Fruit fly (Drosophila melanogaster) whole organism, embryonic: Measurements from ENCODE around the gene CG33181.
A peak's percentile ranks its signal among the peaks of the same experiment; 100 is the strongest.

Source experiments
- Antp ChIP-seq: fragments of 200-800 bp; sonication (Bioruptor generic); optimal IDR thresholded peaks from 3 replicates; lab custom pipeline; 2016; ENCODE audit warnings: missing biosample characterization, missing genetic modification characterization
- BEAF-32 ChIP-seq: fragments of 200-800 bp; sonication (Bioruptor generic); optimal IDR thresholded peaks from 3 replicates; lab custom pipeline; 2017; ENCODE audit warnings: missing biosample characterization, missing genetic modification characterization, mild to moderate bottlenecking, moderate library complexity, missing genetic modification reagents
- CG10321 ChIP-seq: fragments of 200-800 bp; sonication (Bioruptor generic); IDR thresholded peaks from 2 replicates; pipeline ENCODE4 v1.3.6; 2022; ENCODE audit warnings: missing biosample characterization, missing genetic modification characterization
- CG11398 ChIP-seq: fragments of 200-800 bp; sonication (Bioruptor generic); optimal IDR thresholded peaks from 2 replicates; lab custom pipeline; 2016; ENCODE audit warnings: missing biosample characterization, missing genetic modification characterization
- CG11560 ChIP-seq: fragments of 200-800 bp; sonication (Bioruptor generic); IDR thresholded peaks from 3 replicates; pipeline ENCODE4 v1.3.6; 2022; ENCODE audit warnings: missing biosample characterization, missing genetic modification characterization
- CG12236 ChIP-seq: fragments of 200-800 bp; sonication (Bioruptor generic); optimal IDR thresholded peaks from 2 replicates; lab custom pipeline; 2016; ENCODE audit warnings: missing biosample characterization, missing genetic modification characterization
- CG12769 ChIP-seq: fragments of 200-800 bp; sonication (Bioruptor generic); optimal IDR thresholded peaks from 2 replicates; lab custom pipeline; 2019; ENCODE audit warnings: missing biosample characterization, mild to moderate bottlenecking, missing genetic modification characterization, moderate library complexity
- CG13123 ChIP-seq: fragments of 200-800 bp; sonication (Bioruptor generic); optimal IDR thresholded peaks from 2 replicates; lab custom pipeline; 2016; ENCODE audit warnings: missing biosample characterization, missing genetic modification characterization
- CG13287 ChIP-seq: fragments of 200-800 bp; sonication (Bioruptor generic); IDR thresholded peaks from 2 replicates; pipeline ENCODE4 v1.3.6; 2022; ENCODE audit warnings: missing biosample characterization, missing genetic modification characterization; ENCODE audit not compliant: partially characterized antibody
- CG15479 ChIP-seq: fragments of 200-800 bp; sonication (Bioruptor generic); optimal IDR thresholded peaks from 3 replicates; lab custom pipeline; 2019; ENCODE audit warnings: missing biosample characterization, mild to moderate bottlenecking, missing genetic modification characterization, moderate library complexity
- CG1603 ChIP-seq: fragments of 200-800 bp; sonication (Bioruptor generic); optimal IDR thresholded peaks from 2 replicates; lab custom pipeline; 2019; ENCODE audit warnings: missing biosample characterization, mild to moderate bottlenecking, missing genetic modification characterization, moderate library complexity
- CG18619 ChIP-seq: fragments of 200-800 bp; sonication (Bioruptor generic); optimal IDR thresholded peaks from 3 replicates; lab custom pipeline; 2017; ENCODE audit warnings: missing biosample characterization, mild to moderate bottlenecking, missing genetic modification characterization
- CG3065 ChIP-seq: fragments of 200-800 bp; sonication (Bioruptor generic); optimal IDR thresholded peaks from 2 replicates; lab custom pipeline; 2016; ENCODE audit warnings: missing biosample characterization, missing genetic modification characterization
- CG34224 ChIP-seq: fragments of 200-800 bp; sonication (Bioruptor generic); IDR thresholded peaks from 3 replicates; pipeline ENCODE4 v1.3.6; 2022; ENCODE audit warnings: missing biosample characterization, missing genetic modification characterization; ENCODE audit not compliant: partially characterized antibody
- CG34376 ChIP-seq: fragments of 200-800 bp; sonication (Bioruptor generic); optimal IDR thresholded peaks from 2 replicates; lab custom pipeline; 2018; ENCODE audit warnings: missing biosample characterization, mild to moderate bottlenecking, missing genetic modification characterization
- CG3838 ChIP-seq: fragments of 200-800 bp; sonication (Bioruptor generic); optimal IDR thresholded peaks from 3 replicates; lab custom pipeline; 2016; ENCODE audit warnings: missing biosample characterization, missing genetic modification characterization
- CG4360 ChIP-seq: fragments of 200-800 bp; sonication (Bioruptor generic); IDR thresholded peaks from 2 replicates; pipeline ENCODE4 v1.3.6; 2022; ENCODE audit warnings: missing biosample characterization, missing genetic modification characterization
- CG4707 ChIP-seq: fragments of 200-800 bp; sonication (Bioruptor generic); optimal IDR thresholded peaks from 2 replicates; lab custom pipeline; 2018; ENCODE audit warnings: missing biosample characterization, mild to moderate bottlenecking, missing genetic modification characterization, moderate library complexity
- CG5180 ChIP-seq: fragments of 200-800 bp; sonication (Bioruptor generic); optimal IDR thresholded peaks from 3 replicates; lab custom pipeline; 2017; ENCODE audit warnings: missing biosample characterization, missing genetic modification characterization, mild to moderate bottlenecking, moderate library complexity, missing genetic modification reagents
- CG6272 ChIP-seq: fragments of 200-800 bp; sonication (Bioruptor generic); IDR thresholded peaks from 2 replicates; pipeline ENCODE4 v1.3.6; 2022; ENCODE audit warnings: missing biosample characterization, missing genetic modification characterization
- CG8388 ChIP-seq: fragments of 200-800 bp; sonication (Bioruptor generic); optimal IDR thresholded peaks from 2 replicates; lab custom pipeline; 2019; ENCODE audit warnings: missing biosample characterization, mild to moderate bottlenecking, missing genetic modification characterization, moderate library complexity
- Deaf1 ChIP-seq: fragments of 200-800 bp; optimal IDR thresholded peaks from 3 replicates; lab custom pipeline; 2019; ENCODE audit warnings: missing biosample characterization, mild to moderate bottlenecking, missing genetic modification characterization, moderate library complexity
- Dll ChIP-seq: fragments of 200-800 bp; sonication (Bioruptor generic); IDR thresholded peaks from 4 replicates; pipeline ENCODE4 v1.3.6; 2022; ENCODE audit warnings: missing biosample characterization, missing genetic modification characterization; ENCODE audit not compliant: partially characterized antibody
- Dp ChIP-seq: fragments of 200-800 bp; sonication (Bioruptor generic); optimal IDR thresholded peaks from 2 replicates; lab custom pipeline; 2018; ENCODE audit warnings: missing biosample characterization, mild to moderate bottlenecking, missing genetic modification characterization, moderate library complexity
- Dref ChIP-seq: fragments of 200-800 bp; sonication (Bioruptor generic); IDR thresholded peaks from 2 replicates; pipeline ENCODE4 v1.3.6; 2022; ENCODE audit warnings: missing biosample characterization, missing genetic modification characterization
- E2f2 ChIP-seq: fragments of 200-800 bp; sonication (Bioruptor generic); IDR thresholded peaks from 2 replicates; pipeline ENCODE4 v1.3.6; 2022; ENCODE audit warnings: missing biosample characterization, missing genetic modification characterization
- Hmx ChIP-seq: fragments of 200-800 bp; sonication (Bioruptor generic); optimal IDR thresholded peaks from 2 replicates; lab custom pipeline; 2016; ENCODE audit warnings: missing biosample characterization, missing genetic modification characterization
- Nf-YA ChIP-seq: fragments of 200-800 bp; sonication (Bioruptor generic); IDR thresholded peaks from 2 replicates; pipeline ENCODE4 v1.3.6; 2022; ENCODE audit warnings: missing biosample characterization, missing genetic modification characterization
- Nf-YB ChIP-seq: fragments of 200-800 bp; sonication (Bioruptor generic); optimal IDR thresholded peaks from 3 replicates; lab custom pipeline; 2019; ENCODE audit warnings: missing biosample characterization, mild to moderate bottlenecking, missing genetic modification characterization, moderate library complexity
- Nf-YC ChIP-seq: fragments of 200-800 bp; optimal IDR thresholded peaks from 3 replicates; lab custom pipeline; 2019; ENCODE audit warnings: missing biosample characterization, mild to moderate bottlenecking, missing genetic modification characterization, moderate library complexity
- Usf ChIP-seq: fragments of 200-800 bp; sonication (Bioruptor generic); optimal IDR thresholded peaks from 2 replicates; lab custom pipeline; 2017; ENCODE audit warnings: missing genotype, missing biosample characterization, missing genetic modification characterization
- Xrp1 ChIP-seq: fragments of 200-800 bp; sonication (Bioruptor generic); IDR thresholded peaks from 2 replicates; pipeline ENCODE4 v1.3.6; 2022; ENCODE audit warnings: missing biosample characterization, missing genetic modification characterization
- ab ChIP-seq: fragments of 200-800 bp; sonication (Bioruptor generic); optimal IDR thresholded peaks from 2 replicates; lab custom pipeline; 2016; ENCODE audit warnings: missing biosample characterization, missing genetic modification characterization
- cato ChIP-seq: fragments of 200-800 bp; sonication (Bioruptor generic); optimal IDR thresholded peaks from 2 replicates; lab custom pipeline; 2016; ENCODE audit warnings: missing biosample characterization, missing genetic modification characterization, borderline replicate concordance
- en ChIP-seq: fragments of 200-800 bp; sonication (Bioruptor generic); optimal IDR thresholded peaks from 2 replicates; lab custom pipeline; 2016; ENCODE audit warnings: missing biosample characterization, missing genetic modification characterization
- fd3F ChIP-seq: fragments of 200-800 bp; sonication (Bioruptor generic); optimal IDR thresholded peaks from 2 replicates; lab custom pipeline; 2018; ENCODE audit warnings: missing biosample characterization, mild to moderate bottlenecking, missing genetic modification characterization, moderate library complexity
- gt ChIP-seq: fragments of 200-800 bp; sonication (Bioruptor generic); IDR thresholded peaks from 2 replicates; pipeline ENCODE4 v1.3.6; 2022; ENCODE audit warnings: missing biosample characterization, missing genetic modification characterization
- hkb ChIP-seq, 2 experiments: fragments of 200-800 bp in 1 of 2; fragments of >200 bp in 1 of 2; sonication (Bioruptor generic) in 1 of 2; IDR thresholded peaks in 1 of 2; optimal IDR thresholded peaks in 1 of 2; 2 replicates each; pipeline versions ENCODE4 v1.3.6 to Lab custom; 2017 to 2022; ENCODE audit warnings: missing biosample characterization in 1 of 2, missing genetic modification characterization in 1 of 2
- ind ChIP-seq: fragments of 200-800 bp; sonication (Bioruptor generic); optimal IDR thresholded peaks from 3 replicates; lab custom pipeline; 2016; ENCODE audit warnings: missing biosample characterization, missing genetic modification characterization
- kah ChIP-seq: fragments of 200-800 bp; sonication (Bioruptor generic); optimal IDR thresholded peaks from 2 replicates; lab custom pipeline; 2018; ENCODE audit warnings: missing biosample characterization, mild to moderate bottlenecking, missing genetic modification characterization
- odd ChIP-seq: fragments of 200-800 bp; sonication (Bioruptor generic); optimal IDR thresholded peaks from 2 replicates; lab custom pipeline; 2017; ENCODE audit warnings: missing biosample characterization, mild to moderate bottlenecking, missing genetic modification characterization
- pan ChIP-seq, 4 experiments: fragments of >200 bp in 3 of 4; fragments of 200-800 bp in 1 of 4; sonication (Bioruptor generic) in 1 of 4; optimal IDR thresholded peaks in 3 of 4; IDR thresholded peaks in 1 of 4; 2 replicates each; pipeline versions ENCODE4 v1.3.6 to Lab custom; 2017 to 2022; ENCODE audit warnings: missing biosample characterization in 2 of 4, missing genetic modification characterization in 2 of 4, mixed read lengths in 1 of 4
- phol ChIP-seq: fragments of 200-800 bp; sonication (Bioruptor generic); optimal IDR thresholded peaks from 3 replicates; lab custom pipeline; 2018; ENCODE audit warnings: missing biosample characterization, mild to moderate bottlenecking, missing genetic modification characterization, moderate library complexity
- sc ChIP-seq, 3 experiments: fragments of >200 bp in 2 of 3; fragments of 200-800 bp in 1 of 3; sonication (Bioruptor generic) in 1 of 3; optimal IDR thresholded peaks; 2 replicates in 2 of 3; 3 replicates in 1 of 3; lab custom pipeline; 2017; ENCODE audit warnings: mild to moderate bottlenecking in 1 of 3, missing biosample characterization in 1 of 3, missing genetic modification characterization in 1 of 3, missing genetic modification reagents in 1 of 3
- sisA ChIP-seq: fragments of 200-800 bp; sonication (Bioruptor generic); IDR thresholded peaks from 2 replicates; pipeline ENCODE4 v1.3.6; 2022; ENCODE audit warnings: missing biosample characterization, missing genetic modification characterization
- tx ChIP-seq: fragments of 200-800 bp; sonication (Bioruptor generic); optimal IDR thresholded peaks from 2 replicates; lab custom pipeline; 2016; ENCODE audit warnings: missing biosample characterization, missing genetic modification characterization
- vfl ChIP-seq: fragments of 200-800 bp; sonication (Bioruptor generic); optimal IDR thresholded peaks from 2 replicates; lab custom pipeline; 2016; ENCODE audit warnings: missing biosample characterization, missing genetic modification characterization
- wek ChIP-seq: fragments of 200-800 bp; sonication (Bioruptor generic); optimal IDR thresholded peaks from 3 replicates; lab custom pipeline; 2018; ENCODE audit warnings: missing biosample characterization, mild to moderate bottlenecking, missing genetic modification characterization, moderate library complexity

Gene CG33181

dm6 chrX:8442161-8442560 is 47.0 kb upstream of the CG33181 start, which contains the start of gene CG12123 (continued):
- TF ChIP-seq BEAF-32 (GFP tag; lab: Kevin White, UChicago) = no peak
- no peak for TF ChIP-seq Xrp1 (GFP tag; lab: Robert Waterston, UW)
- TF ChIP-seq CG11560 (tag; lab: Robert Waterston, UW) = no peak
- peak; percentile 7 for TF ChIP-seq CG1603 (tag; lab: Kevin White, UChicago)
- TF ChIP-seq fd3F (GFP tag; lab: Kevin White, UChicago) = no peak
- TF ChIP-seq Hmx (GFP tag; lab: Kevin White, UChicago) = no peak
- TF ChIP-seq CG3838 (GFP tag; lab: Kevin White, UChicago) = no peak
- TF ChIP-seq CG6272 = no peak
- no peak for TF ChIP-seq Nf-YC (tag; lab: Kevin White, UChicago)
- TF ChIP-seq Deaf1 (tag; lab: Kevin White, UChicago) = no peak
- no peak for TF ChIP-seq CG15479
- TF ChIP-seq CG18619 (GFP tag; lab: Kevin White, UChicago) = no peak
- TF ChIP-seq CG34376 (GFP tag; lab: Kevin White, UChicago) = no peak
- no peak for TF ChIP-seq cato
- no peak for TF ChIP-seq sisA
- peak; percentile 21 for TF ChIP-seq hkb (optimal IDR thresholded peaks at IDR 0.05; lab: Kevin White, UChicago)
- TF ChIP-seq hkb (GFP tag; IDR thresholded peaks at IDR 0.05; lab: Robert Waterston, UW) = no peak
- TF ChIP-seq CG10321 (GFP tag; lab: Robert Waterston, UW) = no peak
- no peak for TF ChIP-seq ab
- no peak for TF ChIP-seq CG11398 (GFP tag; lab: Kevin White, UChicago)

DNA sequence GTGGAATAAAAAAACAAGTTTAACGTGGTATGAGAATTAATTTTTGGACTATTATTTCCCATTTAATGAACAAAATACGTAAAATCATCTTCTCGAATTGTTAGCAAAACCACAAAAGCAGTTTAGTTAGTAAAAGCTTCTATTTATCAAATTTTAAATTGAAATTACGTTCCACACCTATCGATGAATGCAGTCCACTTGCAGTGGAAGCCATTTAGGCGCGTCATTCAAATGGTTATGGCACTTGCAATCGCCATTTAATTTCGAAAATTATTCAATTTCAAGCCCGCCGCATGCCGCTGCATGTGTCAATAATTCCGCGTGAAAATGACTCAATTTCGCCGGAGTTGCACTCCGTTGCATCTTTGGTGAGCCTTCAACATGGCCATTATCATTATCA is 46.2 kb upstream of the CG33181 start:
- TF ChIP-seq E2f2 (GFP tag; lab: Robert Waterston, UW) (peak; percentile 86), Dref (GFP tag; lab: Robert Waterston, UW) (peak; percentile 39; the same call in 1 of the 2 replicates), BEAF-32 (GFP tag; lab: Kevin White, UChicago) (peak; percentile 8), kah (no peak), Dll (GFP tag; lab: Robert Waterston, UW) (0 out of 4 replicates have a peak, but pooled peaks have one; percentile 37), phol (tag; lab: Kevin White, UChicago) (peak; percentile 14), gt (GFP tag; lab: Robert Waterston, UW) (no peak), Dp (GFP tag; lab: Kevin White, UChicago) (peak; percentile 70)

dm6 chrX:8444279-8444678 is 44.9 kb upstream of the CG33181 start:
- no peak for TF ChIP-seq CG12769 (tag; lab: Kevin White, UChicago)
- no peak for TF ChIP-seq sc (optimal IDR thresholded peaks at IDR 0.05; lab: Kevin White, UChicago)
- TF ChIP-seq sc (GFP tag; optimal IDR thresholded peaks at IDR 0.05; lab: Kevin White, UChicago) = no peak
- TF ChIP-seq Nf-YA (GFP tag; lab: Robert Waterston, UW) = no peak
- no peak for TF ChIP-seq vfl (GFP tag; lab: Kevin White, UChicago)
- TF ChIP-seq en (GFP tag; lab: Kevin White, UChicago) = no peak
- TF ChIP-seq CG5180 (GFP tag; lab: Kevin White, UChicago) = no peak
- TF ChIP-seq tx (GFP tag; lab: Kevin White, UChicago) = no peak
- TF ChIP-seq CG8388 (GFP tag; lab: Kevin White, UChicago) = no peak
- no peak for TF ChIP-seq wek
- TF ChIP-seq pan (optimal IDR thresholded peaks at IDR 0.05; lab: Kevin White, UChicago) = peak in 1 of 2 experiments; percentile 39
- no peak for TF ChIP-seq pan (GFP tag; optimal IDR thresholded peaks at IDR 0.05 in 1 of 2, IDR thresholded peaks at IDR 0.05 in 1 of 2)
- TF ChIP-seq odd (GFP tag; lab: Kevin White, UChicago) = no peak
- TF ChIP-seq CG13287 (GFP tag; lab: Robert Waterston, UW) = no peak
- no peak for TF ChIP-seq ind (GFP tag; lab: Kevin White, UChicago)
- no peak for TF ChIP-seq Nf-YB (GFP tag; lab: Kevin White, UChicago)
- no peak for TF ChIP-seq CG13123 (GFP tag; lab: Kevin White, UChicago)
- no peak for TF ChIP-seq CG34224 (GFP tag; lab: Robert Waterston, UW)
- TF ChIP-seq Antp = no peak
- no peak for TF ChIP-seq CG3065
- TF ChIP-seq CG4360 (GFP tag; lab: Robert Waterston, UW) = no peak
- TF ChIP-seq Usf = no peak
- no peak for TF ChIP-seq CG4707 (GFP tag; lab: Kevin White, UChicago)
- TF ChIP-seq CG12236 = no peak
